Comparison of ENCODE assay signal across 1 worm cellular context in genomic region chrX:14513462-14513861, ce11.
A peak's percentile ranks its signal among the peaks of the same experiment; 100 is the strongest.
TF ChIP-seq lines count a peak whose summit lies in the region.

No protein-coding gene starts in this region.

TF ChIP-seq in whole organism, L1 larva, 84 proteins besides CTCF, POLR2A, EP300 and RAD21 (continued from another document):
- TF ChIP-seq snpc-4 (tag; optimal IDR thresholded peaks at IDR 0.05; lab: Kevin White, UChicago): peak; percentile 18
- peak; percentile 16 for TF ChIP-seq irx-1 (tag; optimal IDR thresholded peaks at IDR 0.05; lab: Kevin White, UChicago)
- TF ChIP-seq sup-37 (GFP tag; optimal IDR thresholded peaks at IDR 0.05; lab: Kevin White, UChicago): no peak
- no peak for TF ChIP-seq grh-1 (GFP tag; IDR thresholded peaks at IDR 0.05; lab: Robert Waterston, UW)
- TF ChIP-seq C34B4.2 (tag; optimal IDR thresholded peaks at IDR 0.05; lab: Kevin White, UChicago): no peak
- peak; percentile 47 for TF ChIP-seq ceh-8 (GFP tag; optimal IDR thresholded peaks at IDR 0.05; lab: Kevin White, UChicago)
- no peak for TF ChIP-seq ets-5 (GFP tag; IDR thresholded peaks at IDR 0.05; lab: Robert Waterston, UW)
- no peak for TF ChIP-seq hlh-17 (GFP tag; optimal IDR thresholded peaks at IDR 0.05; lab: Kevin White, UChicago; ENCODE audit: borderline replicate concordance)
- TF ChIP-seq dsc-1 (tag; optimal IDR thresholded peaks at IDR 0.05; lab: Kevin White, UChicago): peak; percentile 84
- TF ChIP-seq nhr-84 (tag; optimal IDR thresholded peaks at IDR 0.05; lab: Kevin White, UChicago): no peak
- no peak for TF ChIP-seq jun-1 (tag; optimal IDR thresholded peaks at IDR 0.05; lab: Kevin White, UChicago)
- no peak for TF ChIP-seq egl-27 (tag; optimal IDR thresholded peaks at IDR 0.05; lab: Kevin White, UChicago)
- no peak for TF ChIP-seq nhr-11 (tag; optimal IDR thresholded peaks at IDR 0.05; lab: Kevin White, UChicago)
- TF ChIP-seq unc-98 (GFP tag; IDR thresholded peaks at IDR 0.05; lab: Robert Waterston, UW): no peak
- no peak for TF ChIP-seq tbx-2 (tag; optimal IDR thresholded peaks at IDR 0.05; lab: Kevin White, UChicago)
- peak; percentile 48 for TF ChIP-seq swsn-7 (tag; optimal IDR thresholded peaks at IDR 0.05; lab: Kevin White, UChicago)
- TF ChIP-seq nhr-77 (tag; optimal IDR thresholded peaks at IDR 0.05; lab: Kevin White, UChicago): no peak
- TF ChIP-seq alr-1 (tag; optimal IDR thresholded peaks at IDR 0.05; lab: Kevin White, UChicago; ENCODE audit: borderline replicate concordance): no peak
- peak; percentile 90 for TF ChIP-seq F16B12.6 (tag; optimal IDR thresholded peaks at IDR 0.05; lab: Kevin White, UChicago)
- no peak for TF ChIP-seq vab-15 (tag; optimal IDR thresholded peaks at IDR 0.05; lab: Kevin White, UChicago)
- no peak for TF ChIP-seq unc-30 (tag; optimal IDR thresholded peaks at IDR 0.05; lab: Kevin White, UChicago)
- no peak for TF ChIP-seq ama-1 (optimal IDR thresholded peaks at IDR 0.05; lab: Kevin White, UChicago)
- TF ChIP-seq hlh-4 (tag; optimal IDR thresholded peaks at IDR 0.05; lab: Kevin White, UChicago): no peak
- no peak for TF ChIP-seq sptf-1 (tag; optimal IDR thresholded peaks at IDR 0.05; lab: Kevin White, UChicago)
- no peak for TF ChIP-seq fos-1 (tag; optimal IDR thresholded peaks at IDR 0.05; lab: Kevin White, UChicago)
- TF ChIP-seq dpl-1 (GFP tag; optimal IDR thresholded peaks at IDR 0.05; lab: Kevin White, UChicago): peak in 1 of 3 experiments; percentile 25
- peak; percentile 45 for TF ChIP-seq nhr-71 (tag; optimal IDR thresholded peaks at IDR 0.05; lab: Kevin White, UChicago)
- TF ChIP-seq zag-1 (tag; optimal IDR thresholded peaks at IDR 0.05; lab: Kevin White, UChicago): no peak
- no peak for TF ChIP-seq pqm-1 (tag; optimal IDR thresholded peaks at IDR 0.05; lab: Kevin White, UChicago)
